Worm (Caenorhabditis elegans): Measurements from ENCODE around the gene phat-8.

DNA sequence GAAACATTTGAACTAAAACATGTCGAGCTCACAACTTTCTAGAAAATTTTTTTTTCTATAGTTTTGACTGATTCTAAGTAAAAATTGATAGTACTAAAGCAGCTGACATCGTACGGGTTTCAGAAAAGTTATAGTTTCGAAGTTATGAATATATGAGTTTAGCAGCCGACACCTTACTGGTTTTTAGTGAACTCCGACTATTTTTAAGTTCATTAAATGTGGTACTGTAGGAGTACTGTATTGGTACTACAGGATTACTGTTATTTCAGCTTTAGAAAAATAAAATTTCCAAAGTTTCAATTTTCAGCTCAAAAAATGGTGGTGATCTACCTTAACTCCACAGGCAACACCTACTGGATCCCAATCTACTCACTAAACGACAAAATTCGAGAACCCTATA lies 6.0 kb upstream of the phat-8 start, which contains the start of gene sre-37:
- TF ChIP-seq ceh-31 (tag; optimal IDR thresholded peaks at IDR 0.05) (no peak), dve-1 (tag; optimal IDR thresholded peaks at IDR 0.05) (no peak), dmd-4 (tag; optimal IDR thresholded peaks at IDR 0.05; ENCODE audit: borderline replicate concordance) (no peak), unc-3 (GFP tag; conservative IDR thresholded peaks at IDR 0.05) (no peak), unc-3 (tag; optimal IDR thresholded peaks at IDR 0.05) (no peak), sox-2 (GFP tag; IDR thresholded peaks at IDR 0.05) (no peak), pha-4 (tag; optimal IDR thresholded peaks at IDR 0.05) (no peak), ceh-9 (tag; optimal IDR thresholded peaks at IDR 0.05) (no peak)
